Fruit fly (Drosophila melanogaster) whole organism: ENCODE results near the gene Oseg5.

Experiments
- CG8478 ChIP-seq: fragments of >200 bp; optimal IDR thresholded peaks from 2 replicates; lab custom pipeline; 2018; ENCODE audit warnings: inconsistent platforms
- EcR ChIP-seq, 2 experiments: fragments of >200 bp; optimal IDR thresholded peaks; 2 replicates each; lab custom pipeline; 2017; ENCODE audit warnings: missing biosample characterization in 2 of 2, missing genetic modification characterization in 2 of 2, missing genetic modification reagents in 2 of 2
- pan ChIP-seq: fragments of >200 bp; optimal IDR thresholded peaks from 2 replicates; lab custom pipeline; 2017
- psq ChIP-seq: fragments of >200 bp; optimal IDR thresholded peaks from 2 replicates; lab custom pipeline; 2017
- usp ChIP-seq: fragments of >200 bp; optimal IDR thresholded peaks from 2 replicates; lab custom pipeline; 2017; ENCODE audit warnings: missing biosample characterization, missing genetic modification characterization, mixed read lengths

DNA sequence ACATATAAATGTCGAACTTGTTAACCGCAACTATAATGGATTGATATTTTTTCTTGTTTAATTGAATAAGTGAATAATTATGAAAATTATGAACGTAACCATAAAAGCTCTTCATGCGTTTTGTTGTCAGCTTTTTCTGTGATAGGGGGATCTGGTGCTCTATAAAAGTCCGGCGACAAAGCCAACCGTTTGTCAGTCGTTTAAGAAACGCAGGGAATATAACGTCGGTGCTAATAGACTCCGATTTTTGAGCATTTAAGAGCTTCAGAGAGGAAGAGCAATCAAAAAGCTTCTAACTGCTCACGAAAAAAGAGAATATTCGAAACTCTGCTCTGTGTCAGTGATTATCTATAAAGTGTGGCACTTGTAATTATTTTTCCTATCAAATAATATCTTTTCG is 4.6 kb downstream of the Oseg5 start, which contains the start of gene CG31674:
- no peak for TF ChIP-seq EcR (GFP tag; optimal IDR thresholded peaks at IDR 0.05; lab: Kevin White, UChicago)
- no peak for TF ChIP-seq psq (lab: Kevin White, UChicago)
- no peak for TF ChIP-seq usp (GFP tag; lab: Kevin White, UChicago)
- TF ChIP-seq pan (lab: Kevin White, UChicago): no peak
- TF ChIP-seq CG8478 (lab: Kevin White, UChicago): no peak
